Worm (Caenorhabditis elegans): ENCODE data around the gene T22C8.3.

T22C8.3 gene

ce11 chrII:8627907-8628306, 6.1 kb upstream of the T22C8.3 start:
- TF ChIP-seq elt-3 (tag; optimal IDR thresholded peaks at IDR 0.05) (no peak), ceh-83 (GFP tag; optimal IDR thresholded peaks at IDR 0.05) (no peak), tbx-8 (GFP tag; optimal IDR thresholded peaks at IDR 0.05) (no peak), mls-2 (tag; optimal IDR thresholded peaks at IDR 0.05) (no peak), nhr-28 (tag; optimal IDR thresholded peaks at IDR 0.05) (no peak), mab-5 (tag; optimal IDR thresholded peaks at IDR 0.05) (no peak), ceh-43 (GFP tag; optimal IDR thresholded peaks at IDR 0.05) (no peak), bed-3 (GFP tag; optimal IDR thresholded peaks at IDR 0.05) (no peak)

ce11 chrII:8626598-8626997, 4.8 kb upstream of the T22C8.3 start:
- TF ChIP-seq unc-62 (GFP tag; optimal IDR thresholded peaks at IDR 0.05) (no peak), nhr-76 (tag; optimal IDR thresholded peaks at IDR 0.05) (no peak), ceh-43 (GFP tag; optimal IDR thresholded peaks at IDR 0.05) (no peak), M03D4.4 (tag; optimal IDR thresholded peaks at IDR 0.05) (no peak), bed-3 (GFP tag; optimal IDR thresholded peaks at IDR 0.05) (no peak), elt-1 (tag; optimal IDR thresholded peaks at IDR 0.05; ENCODE audit: borderline replicate concordance, insufficient read depth) (no peak), unc-39 (tag; optimal IDR thresholded peaks at IDR 0.05) (no peak), nhr-237 (tag; optimal IDR thresholded peaks at IDR 0.05) (no peak), snpc-4 (tag; optimal IDR thresholded peaks at IDR 0.05) (no peak), nhr-28 (tag; optimal IDR thresholded peaks at IDR 0.05) (no peak), elt-3 (tag; optimal IDR thresholded peaks at IDR 0.05) (no peak), ham-2 (GFP tag; optimal IDR thresholded peaks at IDR 0.05) (no peak), pha-4 (tag; optimal IDR thresholded peaks at IDR 0.05) (no peak), mep-1 (tag; optimal IDR thresholded peaks at IDR 0.05) (no peak), lsy-2 (tag; optimal IDR thresholded peaks at IDR 0.05) (no peak), blmp-1 (tag; optimal IDR thresholded peaks at IDR 0.05) (no peak), cnd-1 (tag; optimal IDR thresholded peaks at IDR 0.05) (no peak), nhr-2 (tag; optimal IDR thresholded peaks at IDR 0.05) (no peak), zip-8 (tag; optimal IDR thresholded peaks at IDR 0.05) (no peak)

- TF ChIP-seq lsy-2 (tag; optimal IDR thresholded peaks at IDR 0.05) = no peak
- no peak for TF ChIP-seq unc-120 (tag; optimal IDR thresholded peaks at IDR 0.05; ENCODE audit: poor library complexity, severe bottlenecking)
Measured at ce11 chrII:8625163-8625562, 3.4 kb upstream of the T22C8.3 start, which contains the start of gene sptf-2. sptf-2 (plus strand) TSS chrII:8625459.

- TF ChIP-seq M03D4.4 (tag; optimal IDR thresholded peaks at IDR 0.05) (no peak), unc-62 (GFP tag; optimal IDR thresholded peaks at IDR 0.05) (no peak)
Measured at ce11 chrII:8623396-8623795, 1.6 kb upstream of the T22C8.3 start, which contains the start of gene T22C8.4. T22C8.4 (minus strand) TSS chrII:8623496.

ce11 chrII:8617516-8617915, 4.3 kb downstream of the T22C8.3 start, which contains the start of gene chhy-1:
chhy-1 (minus strand) TSS chrII:8617616.
- TF ChIP-seq nhr-12 (tag; optimal IDR thresholded peaks at IDR 0.05) = no peak
- TF ChIP-seq sptf-1 (tag; optimal IDR thresholded peaks at IDR 0.05) = no peak
- no peak for TF ChIP-seq drap-1 (GFP tag; optimal IDR thresholded peaks at IDR 0.05)
- TF ChIP-seq mab-5 (tag; optimal IDR thresholded peaks at IDR 0.05) = no peak
- TF ChIP-seq M03D4.4 (tag; optimal IDR thresholded peaks at IDR 0.05) = no peak
- no peak for TF ChIP-seq zip-8 (tag; optimal IDR thresholded peaks at IDR 0.05)
- no peak for TF ChIP-seq unc-120 (tag; optimal IDR thresholded peaks at IDR 0.05; ENCODE audit: poor library complexity, severe bottlenecking)
- TF ChIP-seq nhr-76 (tag; optimal IDR thresholded peaks at IDR 0.05) = no peak
- TF ChIP-seq unc-39 (tag; optimal IDR thresholded peaks at IDR 0.05) = no peak
- no peak for TF ChIP-seq ceh-83 (GFP tag; optimal IDR thresholded peaks at IDR 0.05)

ce11 chrII:8616155-8616554, 5.6 kb downstream of the T22C8.3 start:
- TF ChIP-seq lin-13 (tag; optimal IDR thresholded peaks at IDR 0.05) (no peak), lin-32 (GFP tag; optimal IDR thresholded peaks at IDR 0.05) (no peak), ztf-11 (tag; optimal IDR thresholded peaks at IDR 0.05) (no peak), ceh-39 (tag; optimal IDR thresholded peaks at IDR 0.05) (no peak), elt-3 (tag; optimal IDR thresholded peaks at IDR 0.05) (no peak), elt-1 (tag; optimal IDR thresholded peaks at IDR 0.05; ENCODE audit: borderline replicate concordance, insufficient read depth) (no peak), tbx-8 (GFP tag; optimal IDR thresholded peaks at IDR 0.05) (no peak), nhr-76 (tag; optimal IDR thresholded peaks at IDR 0.05) (no peak)

All from whole organism, mixed stage, embryonic.